Fruit fly (Drosophila melanogaster) whole organism, adult: Measurements from ENCODE around the gene Npc2b.

Experiments used
- CG14711 ChIP-seq: fragments of 200-800 bp; sonication (Bioruptor generic); optimal IDR thresholded peaks from 2 replicates; lab custom pipeline; 2018; ENCODE audit warnings: missing biosample characterization, mild to moderate bottlenecking, missing genetic modification characterization, moderate library complexity
- CG1620 ChIP-seq: fragments of 200-800 bp; sonication (Bioruptor generic); optimal IDR thresholded peaks from 2 replicates; lab custom pipeline; 2016; ENCODE audit warnings: missing biosample characterization, missing genetic modification characterization
- CG5204 ChIP-seq: fragments of 200-800 bp; sonication (Bioruptor generic); optimal IDR thresholded peaks from 2 replicates; lab custom pipeline; 2016; ENCODE audit warnings: missing biosample characterization, missing genetic modification characterization
- CG7101 ChIP-seq: fragments of 200-800 bp; sonication (Bioruptor generic); optimal IDR thresholded peaks from 2 replicates; lab custom pipeline; 2018; ENCODE audit warnings: missing biosample characterization, mild to moderate bottlenecking, missing genetic modification characterization, moderate library complexity
- Clk ChIP-seq: fragments of 200-800 bp; sonication (Bioruptor generic); optimal IDR thresholded peaks from 2 replicates; lab custom pipeline; 2017; ENCODE audit warnings: missing biosample characterization, missing genetic modification characterization
- Hr96 ChIP-seq: fragments of 200-800 bp; sonication (Bioruptor generic); optimal IDR thresholded peaks from 2 replicates; lab custom pipeline; 2016; ENCODE audit warnings: missing biosample characterization, missing genetic modification characterization
- cic ChIP-seq: fragments of 200-800 bp; sonication (Bioruptor generic); optimal IDR thresholded peaks from 2 replicates; lab custom pipeline; 2017; ENCODE audit warnings: missing biosample characterization, mild to moderate bottlenecking, missing genetic modification characterization, moderate library complexity
- cnc ChIP-seq, 2 experiments: fragments of >200 bp; optimal IDR thresholded peaks; 2 replicates each; lab custom pipeline; 2017
- kay ChIP-seq: fragments of 200-800 bp; sonication (Bioruptor generic); peaks from one replicate; lab custom pipeline; 2016; ENCODE audit warnings: missing biosample characterization, missing genetic modification characterization, borderline replicate concordance
- pad ChIP-seq: fragments of 200-800 bp; sonication (Bioruptor generic); optimal IDR thresholded peaks from 3 replicates; lab custom pipeline; 2017; ENCODE audit warnings: missing biosample characterization, missing genetic modification characterization, mild to moderate bottlenecking, moderate library complexity, missing genetic modification reagents
- tj ChIP-seq: fragments of 200-800 bp; sonication (Bioruptor generic); optimal IDR thresholded peaks from 3 replicates; lab custom pipeline; 2017; ENCODE audit warnings: missing biosample characterization, mild to moderate bottlenecking, missing genetic modification characterization, moderate library complexity
- toe ChIP-seq: fragments of 200-800 bp; sonication (Bioruptor generic); optimal IDR thresholded peaks from 2 replicates; lab custom pipeline; 2016; ENCODE audit warnings: missing biosample characterization, missing genetic modification characterization

- TF ChIP-seq kay (GFP tag; lab: Kevin White, UChicago) (no peak), Clk (no peak), toe (GFP tag; lab: Kevin White, UChicago) (no peak), Hr96 (no peak), cic (GFP tag; lab: Kevin White, UChicago) (no peak), cnc (optimal IDR thresholded peaks at IDR 0.05; lab: Kevin White, UChicago) (no peak), CG5204 (GFP tag; lab: Kevin White, UChicago) (no peak), CG14711 (tag; lab: Kevin White, UChicago) (no peak), CG1620 (GFP tag; lab: Kevin White, UChicago) (no peak), pad (no peak), tj (no peak), CG7101 (tag; lab: Kevin White, UChicago) (no peak)
Measured at dm6 chr3R:14095916-14096315, 6.6 kb downstream of the Npc2b start.
